Fruit fly (Drosophila melanogaster): ENCODE results near the gene pll.
A peak's percentile ranks its signal among the peaks of the same experiment; 100 is the strongest.

DNA sequence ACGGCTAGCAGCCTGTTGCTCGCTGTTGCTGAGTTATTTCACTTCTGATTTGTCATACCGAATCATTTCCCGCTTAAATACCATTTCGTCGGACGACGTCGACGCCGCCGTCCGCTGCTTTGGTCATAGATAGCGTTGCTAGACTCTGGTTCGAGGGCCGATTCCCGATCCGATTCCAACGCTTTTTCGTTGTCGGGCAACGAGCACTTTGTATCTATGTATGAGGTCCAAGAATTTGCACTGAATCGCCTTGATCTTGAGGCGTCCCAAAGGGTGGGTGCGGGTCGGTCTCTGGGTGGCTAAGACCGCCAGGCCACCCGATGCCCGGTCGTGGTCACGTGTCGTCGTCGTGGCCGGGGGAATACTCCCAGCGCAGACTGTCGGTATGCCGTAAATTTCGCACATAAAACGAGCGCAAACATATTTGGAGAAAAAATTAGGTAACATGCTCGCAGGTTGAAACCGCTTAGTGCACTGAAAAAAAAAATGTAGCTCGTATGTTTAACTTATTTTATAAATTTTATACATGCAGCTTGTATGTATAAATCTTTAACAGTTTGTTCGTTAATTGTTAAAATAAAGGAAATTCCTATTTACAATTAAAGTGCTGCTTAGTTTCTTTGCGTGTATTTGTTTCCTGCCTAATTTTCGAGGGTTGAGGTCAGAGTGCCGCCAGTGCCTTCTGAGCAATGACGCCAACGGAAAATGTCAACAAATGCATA is 39.3 kb upstream of the pll start, which contains the start of gene CG3348:
- TF ChIP-seq Sox14 (GFP tag; optimal IDR thresholded peaks at IDR 0.05) (peak; percentile 11), vri (GFP tag; optimal IDR thresholded peaks at IDR 0.05) (peak; percentile 52), CG9139 (GFP tag; optimal IDR thresholded peaks at IDR 0.05) (no peak), dac (GFP tag; optimal IDR thresholded peaks at IDR 0.05) (no peak), CG11294 (GFP tag; IDR thresholded peaks at IDR 0.05) (no peak), fkh (GFP tag; optimal IDR thresholded peaks at IDR 0.05) (peak; percentile 56), dsx (GFP tag; optimal IDR thresholded peaks at IDR 0.05; ENCODE audit: poor library complexity, severe bottlenecking) (no peak), pdm3 (GFP tag; optimal IDR thresholded peaks at IDR 0.05) (peak; percentile 1), Ets96B (tag; optimal IDR thresholded peaks at IDR 0.05) (no peak), svp (GFP tag) (peak; percentile 76), salr (GFP tag; optimal IDR thresholded peaks at IDR 0.05) (no peak), CG6854 (GFP tag; optimal IDR thresholded peaks at IDR 0.05) (no peak), CG1621 (tag; optimal IDR thresholded peaks at IDR 0.05) (no peak)

Data from whole organism, prepupa.